Fruit fly (Drosophila melanogaster): Measurements from ENCODE around the gene RpL30.

DNA sequence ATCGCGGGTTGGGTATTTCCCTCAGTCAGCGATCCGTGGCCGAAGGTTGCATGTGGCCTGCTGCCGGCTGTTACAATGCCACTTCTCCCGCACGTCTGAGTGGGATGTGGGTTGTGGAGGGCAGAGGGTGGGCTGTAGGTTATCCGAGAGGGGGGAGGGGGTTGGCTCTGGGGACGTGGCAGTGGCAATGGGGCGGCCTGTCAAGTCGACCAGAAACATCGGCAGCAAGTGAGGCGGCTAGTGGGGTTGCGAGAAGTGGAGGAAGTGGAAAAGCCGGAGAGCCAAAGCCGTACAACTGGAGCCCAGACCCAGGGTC is 15.6 kb upstream of the RpL30 start:
- TF ChIP-seq CG6654 (GFP tag; optimal IDR thresholded peaks at IDR 0.05): no peak
- no peak for TF ChIP-seq Adf1 (GFP tag; IDR thresholded peaks at IDR 0.05)
- no peak for TF ChIP-seq CG5953 (GFP tag; IDR thresholded peaks at IDR 0.05)
- no peak for TF ChIP-seq CG14965 (GFP tag; optimal IDR thresholded peaks at IDR 0.05; ENCODE audit: borderline replicate concordance)
- TF ChIP-seq CG13424 (tag; optimal IDR thresholded peaks at IDR 0.05): no peak
- TF ChIP-seq CG10209 (GFP tag; optimal IDR thresholded peaks at IDR 0.05): no peak

All from whole organism, embryonic.